Fruit fly (Drosophila melanogaster) Kc167 (cell line): Measurements from ENCODE around the gene CG31441.
A peak's percentile ranks its signal among the peaks of the same experiment; 100 is the strongest.

ENCODE experiments used
- Myc ChIP-seq: fragments of >200 bp; optimal IDR thresholded peaks from 2 replicates; lab custom pipeline; 2017; ENCODE audit warnings: missing external identifiers
- Sin3A ChIP-seq: fragments of >200 bp; optimal IDR thresholded peaks from 2 replicates; lab custom pipeline; 2018; ENCODE audit warnings: missing external identifiers
- h ChIP-seq: fragments of >200 bp; optimal IDR thresholded peaks from 3 replicates; lab custom pipeline; 2018; ENCODE audit warnings: missing external identifiers
- insv ChIP-seq: fragments of >200 bp; optimal IDR thresholded peaks from 3 replicates; lab custom pipeline; 2018; ENCODE audit warnings: missing external identifiers
- psq ChIP-seq: fragments of >200 bp; optimal IDR thresholded peaks from 2 replicates; lab custom pipeline; 2017; ENCODE audit warnings: missing external identifiers
- ttk ChIP-seq: sonication (Bioruptor generic); optimal IDR thresholded peaks from 2 replicates; lab custom pipeline; 2017; ENCODE audit warnings: missing external identifiers

Gene CG31441

dm6 chr3R:11269013-11269412 lies 32.9 kb downstream of the CG31441 start:
- TF ChIP-seq insv (lab: Kevin White, UChicago): no peak
- TF ChIP-seq Sin3A (lab: Kevin White, UChicago): no peak
- TF ChIP-seq Myc (lab: Kevin White, UChicago): no peak
- TF ChIP-seq h (lab: Kevin White, UChicago): peak; percentile 94
- TF ChIP-seq psq (lab: Kevin White, UChicago): no peak
- TF ChIP-seq ttk: no peak

- TF ChIP-seq psq (lab: Kevin White, UChicago) (no peak), Myc (lab: Kevin White, UChicago) (no peak), ttk (no peak), h (lab: Kevin White, UChicago) (no peak), Sin3A (lab: Kevin White, UChicago) (no peak), insv (lab: Kevin White, UChicago) (no peak)
Observed at dm6 chr3R:11270574-11270973, 34.5 kb downstream of the CG31441 start.

dm6 chr3R:11272667-11273066 lies 36.6 kb downstream of the CG31441 start:
- TF ChIP-seq ttk (no peak), Sin3A (lab: Kevin White, UChicago) (no peak), insv (lab: Kevin White, UChicago) (no peak), Myc (lab: Kevin White, UChicago) (no peak), h (lab: Kevin White, UChicago) (no peak)

dm6 chr3R:11281887-11282286 lies 45.8 kb downstream of the CG31441 start:
- TF ChIP-seq insv (lab: Kevin White, UChicago): no peak
- no peak for TF ChIP-seq h (lab: Kevin White, UChicago)
- TF ChIP-seq psq (lab: Kevin White, UChicago): no peak
- TF ChIP-seq ttk: no peak
- TF ChIP-seq Sin3A (lab: Kevin White, UChicago): no peak
- no peak for TF ChIP-seq Myc (lab: Kevin White, UChicago)

dm6 chr3R:11286948-11287347 lies 50.9 kb downstream of the CG31441 start:
- TF ChIP-seq ttk (no peak), h (lab: Kevin White, UChicago) (no peak), Myc (lab: Kevin White, UChicago) (no peak), psq (lab: Kevin White, UChicago) (no peak), Sin3A (lab: Kevin White, UChicago) (no peak), insv (lab: Kevin White, UChicago) (no peak)
